Worm (Caenorhabditis elegans): Measurements from ENCODE around the gene F21C10.5.

The F21C10.5 gene

ce11 chrV:9079965-9080432 lies 45.4 kb upstream of the F21C10.5 start:
- TF ChIP-seq sma-3 (GFP tag; optimal IDR thresholded peaks at IDR 0.05), result no peak
- no peak for TF ChIP-seq nhr-11 (tag; optimal IDR thresholded peaks at IDR 0.05)
- TF ChIP-seq nhr-129 (tag; optimal IDR thresholded peaks at IDR 0.05), result peak; percentile 53
- no peak for TF ChIP-seq mbf-1 (tag; optimal IDR thresholded peaks at IDR 0.05)
- TF ChIP-seq nhr-21 (tag; optimal IDR thresholded peaks at IDR 0.05), result no peak
- TF ChIP-seq fos-1 (tag; optimal IDR thresholded peaks at IDR 0.05), result peak; percentile 72
- no peak for TF ChIP-seq elt-3 (tag; optimal IDR thresholded peaks at IDR 0.05)
- peak; percentile 79 for TF ChIP-seq F13H6.1 (tag; optimal IDR thresholded peaks at IDR 0.05)
- peak in 1 of 2 experiments; percentile 51 for TF ChIP-seq mdl-1 (tag; optimal IDR thresholded peaks at IDR 0.05)
- no peak for TF ChIP-seq nhr-25 (tag; optimal IDR thresholded peaks at IDR 0.05)
- peak; percentile 51 for TF ChIP-seq crh-2 (tag; optimal IDR thresholded peaks at IDR 0.05)
- TF ChIP-seq ZK546.5 (tag; optimal IDR thresholded peaks at IDR 0.05), result no peak
- no peak for TF ChIP-seq ama-1 (optimal IDR thresholded peaks at IDR 0.05)
- TF ChIP-seq sma-9 (GFP tag; optimal IDR thresholded peaks at IDR 0.05), result peak; percentile 88
- no peak for TF ChIP-seq sma-9 (tag; optimal IDR thresholded peaks at IDR 0.05)
- peak; percentile 39 for TF ChIP-seq gmeb-1 (tag; optimal IDR thresholded peaks at IDR 0.05)
- no peak for TF ChIP-seq elt-1 (tag; optimal IDR thresholded peaks at IDR 0.05)

ce11 chrV:9081410-9081809 lies 44.0 kb upstream of the F21C10.5 start:
- TF ChIP-seq fos-1 (tag; optimal IDR thresholded peaks at IDR 0.05) (peak; percentile 61), crh-2 (tag; optimal IDR thresholded peaks at IDR 0.05) (peak; percentile 21), zag-1 (tag; optimal IDR thresholded peaks at IDR 0.05) (no peak), ZK546.5 (tag; optimal IDR thresholded peaks at IDR 0.05) (no peak), nhr-23 (tag; optimal IDR thresholded peaks at IDR 0.05) (no peak), F13H6.1 (tag; optimal IDR thresholded peaks at IDR 0.05) (peak; percentile 22)

ce11 chrV:9082350-9082749 lies 43.1 kb upstream of the F21C10.5 start:
- TF ChIP-seq ceh-16 (tag; optimal IDR thresholded peaks at IDR 0.05), result no peak
- no peak for TF ChIP-seq ceh-82 (tag; optimal IDR thresholded peaks at IDR 0.05)
- no peak for TF ChIP-seq lin-11 (tag; optimal IDR thresholded peaks at IDR 0.05)
- no peak for TF ChIP-seq ztf-4 (tag; optimal IDR thresholded peaks at IDR 0.05)
- no peak for TF ChIP-seq sma-9 (GFP tag; optimal IDR thresholded peaks at IDR 0.05)
- no peak for TF ChIP-seq sma-9 (tag; optimal IDR thresholded peaks at IDR 0.05)
- TF ChIP-seq sma-3 (GFP tag; optimal IDR thresholded peaks at IDR 0.05), result no peak

ce11 chrV:9084252-9084651 lies 41.2 kb upstream of the F21C10.5 start:
- TF ChIP-seq lin-13 (GFP tag; optimal IDR thresholded peaks at IDR 0.05), result no peak
- TF ChIP-seq F13H6.1 (tag; optimal IDR thresholded peaks at IDR 0.05), result no peak
- TF ChIP-seq ztf-4 (tag; optimal IDR thresholded peaks at IDR 0.05), result no peak
- no peak for TF ChIP-seq peb-1 (tag; optimal IDR thresholded peaks at IDR 0.05)
- TF ChIP-seq sma-3 (GFP tag; optimal IDR thresholded peaks at IDR 0.05), result peak; percentile 17
- TF ChIP-seq nhr-129 (tag; optimal IDR thresholded peaks at IDR 0.05), result no peak
- peak; percentile 68 for TF ChIP-seq sma-9 (GFP tag; optimal IDR thresholded peaks at IDR 0.05)
- TF ChIP-seq sma-9 (tag; optimal IDR thresholded peaks at IDR 0.05), result no peak
- TF ChIP-seq nhr-237 (tag; optimal IDR thresholded peaks at IDR 0.05), result no peak
- no peak for TF ChIP-seq mdl-1 (tag; optimal IDR thresholded peaks at IDR 0.05)

ce11 chrV:9085845-9086244 lies 39.6 kb upstream of the F21C10.5 start:
- TF ChIP-seq mab-5 (tag; optimal IDR thresholded peaks at IDR 0.05) (no peak), R02D3.7 (tag; optimal IDR thresholded peaks at IDR 0.05) (no peak), unc-55 (GFP tag; optimal IDR thresholded peaks at IDR 0.05) (no peak), ceh-82 (tag; optimal IDR thresholded peaks at IDR 0.05) (no peak), sma-9 (GFP tag; optimal IDR thresholded peaks at IDR 0.05) (peak; percentile 56), sma-9 (tag; optimal IDR thresholded peaks at IDR 0.05) (no peak), nhr-21 (tag; optimal IDR thresholded peaks at IDR 0.05) (peak; percentile 71), egl-27 (tag; optimal IDR thresholded peaks at IDR 0.05) (peak; percentile 24), elt-3 (tag; optimal IDR thresholded peaks at IDR 0.05) (no peak), sma-3 (GFP tag; optimal IDR thresholded peaks at IDR 0.05) (peak; percentile 92), fos-1 (tag; optimal IDR thresholded peaks at IDR 0.05) (peak; percentile 76), nhr-25 (tag; optimal IDR thresholded peaks at IDR 0.05) (peak; percentile 63), crh-2 (tag; optimal IDR thresholded peaks at IDR 0.05) (peak; percentile 16), ztf-1 (GFP tag; conservative IDR thresholded peaks at IDR 0.05) (no peak), mdl-1 (tag; optimal IDR thresholded peaks at IDR 0.05) (peak in 1 of 2 experiments; percentile 7)

- TF ChIP-seq ama-1 (optimal IDR thresholded peaks at IDR 0.05), result peak; percentile 96
- no peak for TF ChIP-seq peb-1 (tag; optimal IDR thresholded peaks at IDR 0.05)
- TF ChIP-seq C34F6.9 (tag; optimal IDR thresholded peaks at IDR 0.05), result peak; percentile 47
Observed at ce11 chrV:9088758-9089157, 36.7 kb upstream of the F21C10.5 start.
